Fruit fly (Drosophila melanogaster): ENCODE data around the gene bves.

Gene bves

DNA sequence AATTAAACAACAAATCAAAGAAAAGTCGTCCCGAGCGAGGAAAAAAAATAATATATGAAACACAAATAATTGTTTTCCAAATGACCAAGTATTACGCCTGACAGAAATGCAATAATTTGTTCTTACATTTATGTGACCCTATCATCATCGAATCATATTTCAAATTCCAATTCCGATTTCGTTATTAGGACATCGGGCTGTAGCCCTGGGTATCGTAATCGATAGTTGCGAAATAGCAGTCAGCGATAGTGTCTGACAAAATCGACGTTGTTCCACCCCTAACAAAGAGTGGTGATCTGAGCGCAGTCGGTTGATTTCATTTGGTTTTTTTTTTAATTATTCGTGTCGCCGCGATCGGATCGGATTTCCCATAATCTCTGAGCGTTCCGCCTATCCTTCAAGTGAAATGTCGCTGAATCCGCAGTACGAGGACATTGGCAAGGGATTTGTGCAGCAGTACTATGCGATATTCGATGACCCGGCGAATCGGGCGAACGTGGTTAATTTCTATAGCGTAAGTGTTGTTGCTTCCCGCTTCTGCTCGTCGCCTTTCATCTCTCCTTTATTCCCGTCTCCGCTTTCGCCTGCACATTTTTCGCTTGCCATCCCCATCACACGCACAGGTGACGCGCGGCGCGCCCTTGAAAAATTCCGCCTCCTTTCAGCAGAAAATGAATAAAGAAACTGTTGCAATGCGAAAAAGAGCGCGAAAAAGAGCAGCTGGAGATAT, 18.4 kb upstream of the bves start, which contains the start of gene Ntf-2 (continued):
- TF ChIP-seq bab2 (GFP tag; optimal IDR thresholded peaks at IDR 0.05) (no peak), prd (optimal IDR thresholded peaks at IDR 0.05) (no peak), prd (GFP tag; IDR thresholded peaks at IDR 0.05) (0 out of 3 replicates have a peak, but pooled peaks have one; percentile 11), CG11504 (tag; optimal IDR thresholded peaks at IDR 0.05) (no peak), otp (GFP tag; IDR thresholded peaks at IDR 0.05) (no peak), twi (tag; optimal IDR thresholded peaks at IDR 0.05) (no peak), CG13624 (GFP tag; optimal IDR thresholded peaks at IDR 0.05) (peak; percentile 12), HLH4C (GFP tag; IDR thresholded peaks at IDR 0.05; ENCODE audit: partially characterized antibody) (peak; percentile 80), CG32767 (GFP tag; IDR thresholded peaks at IDR 0.05) (no peak), caup (GFP tag; optimal IDR thresholded peaks at IDR 0.05; ENCODE audit: severe bottlenecking) (no peak), Sin3A (optimal IDR thresholded peaks at IDR 0.05) (peak; percentile 19), CG7372 (GFP tag; IDR thresholded peaks at IDR 0.05) (no peak), yki (optimal IDR thresholded peaks at IDR 0.05) (no peak), run (tag; optimal IDR thresholded peaks at IDR 0.05) (no peak), D (optimal IDR thresholded peaks at IDR 0.05) (no peak), D (GFP tag; optimal IDR thresholded peaks at IDR 0.05) (no peak), bigmax (GFP tag; optimal IDR thresholded peaks at IDR 0.05) (no peak), hbn (GFP tag; IDR thresholded peaks at IDR 0.05; ENCODE audit: partially characterized antibody) (peak; percentile 56), CG7271 (tag; optimal IDR thresholded peaks at IDR 0.05) (no peak), CG10274 (GFP tag; optimal IDR thresholded peaks at IDR 0.05) (no peak), cad (GFP tag; optimal IDR thresholded peaks at IDR 0.05) (no peak), repo (GFP tag; optimal IDR thresholded peaks at IDR 0.05) (no peak), mld (GFP tag; IDR thresholded peaks at IDR 0.05; ENCODE audit: partially characterized antibody) (peak; percentile 81), CG33213 (GFP tag; optimal IDR thresholded peaks at IDR 0.05) (peak; percentile 38), nerfin-1 (tag; optimal IDR thresholded peaks at IDR 0.05) (peak; percentile 45), TFAM (GFP tag; optimal IDR thresholded peaks at IDR 0.05) (no peak), ato (GFP tag; IDR thresholded peaks at IDR 0.05; ENCODE audit: partially characterized antibody) (peak; percentile 77), CG3407 (GFP tag; optimal IDR thresholded peaks at IDR 0.05) (no peak), CG9609 (GFP tag; optimal IDR thresholded peaks at IDR 0.05) (no peak), CG17328 (GFP tag; IDR thresholded peaks at IDR 0.05) (no peak), CG2712 (tag; optimal IDR thresholded peaks at IDR 0.05) (no peak), Camta (GFP tag; optimal IDR thresholded peaks at IDR 0.05) (no peak), dan (GFP tag; IDR thresholded peaks at IDR 0.05) (no peak), CG12659 (GFP tag; optimal IDR thresholded peaks at IDR 0.05) (peak; percentile 34), Hr78 (GFP tag; optimal IDR thresholded peaks at IDR 0.05) (no peak), Sox102F (GFP tag; optimal IDR thresholded peaks at IDR 0.05) (no peak), Opbp (GFP tag; IDR thresholded peaks at IDR 0.05; ENCODE audit: partially characterized antibody) (peak; percentile 88), CG31224 (GFP tag; IDR thresholded peaks at IDR 0.05) (no peak), CG14860 (GFP tag; IDR thresholded peaks at IDR 0.05; ENCODE audit: partially characterized antibody) (peak; percentile 80), MBD-R2 (GFP tag; IDR thresholded peaks at IDR 0.05) (peak; percentile 38; the same call in 1 of the 2 replicates), Hr3 (GFP tag; optimal IDR thresholded peaks at IDR 0.05) (no peak), CG10209 (GFP tag; optimal IDR thresholded peaks at IDR 0.05) (no peak), CG9797 (GFP tag; optimal IDR thresholded peaks at IDR 0.05) (no peak), Deaf1 (tag; optimal IDR thresholded peaks at IDR 0.05) (no peak), Hand (GFP tag; optimal IDR thresholded peaks at IDR 0.05) (no peak), gsb-n (tag; optimal IDR thresholded peaks at IDR 0.05) (no peak), Optix (GFP tag; IDR thresholded peaks at IDR 0.05) (no peak), Nf-YA (GFP tag; IDR thresholded peaks at IDR 0.05) (no peak), CG13287 (GFP tag; IDR thresholded peaks at IDR 0.05; ENCODE audit: partially characterized antibody) (peak; percentile 80), cg (GFP tag; optimal IDR thresholded peaks at IDR 0.05) (no peak)

Measured in whole organism, embryonic.